ENCODE assay signal across 1 fruit fly cellular context in the genomic region with DNA sequence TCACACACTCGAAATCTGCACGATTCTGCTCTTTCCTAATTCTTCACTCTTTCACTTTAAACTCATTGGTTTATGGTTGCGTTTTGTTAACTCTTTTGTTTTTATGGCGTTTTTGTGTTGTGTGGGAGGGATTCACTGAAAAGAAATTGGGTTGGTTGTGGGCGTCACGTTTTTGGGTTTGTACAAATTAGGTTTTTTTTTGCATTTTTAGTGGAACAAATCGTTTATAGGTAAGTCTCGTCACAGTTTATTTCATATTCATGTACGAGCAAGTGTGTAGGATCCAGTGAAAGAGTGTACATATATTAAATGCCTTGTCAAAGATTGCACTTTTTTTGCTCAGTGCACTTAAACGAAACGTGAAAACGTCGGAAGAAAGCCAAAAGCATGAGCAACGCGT.
A peak's percentile ranks its signal among the peaks of the same experiment; 100 is the strongest.
TF ChIP-seq lines count a peak whose summit lies in the region.

No protein-coding gene starts in this region.

TF ChIP-seq in whole organism, embryonic, 481 proteins besides CTCF, POLR2A, EP300 and RAD21 (continued from another document):
- peak; percentile 10 for TF ChIP-seq HLH54F (GFP tag; optimal IDR thresholded peaks at IDR 0.05; lab: Kevin White, UChicago)
- TF ChIP-seq crc (GFP tag; optimal IDR thresholded peaks at IDR 0.05; lab: Kevin White, UChicago): peak; percentile 15
- TF ChIP-seq Bteb2 (GFP tag; optimal IDR thresholded peaks at IDR 0.05; lab: Kevin White, UChicago): no peak
- no peak for TF ChIP-seq CG11560 (tag; IDR thresholded peaks at IDR 0.05; lab: Robert Waterston, UW)
- TF ChIP-seq ash1 (GFP tag; optimal IDR thresholded peaks at IDR 0.05; lab: Kevin White, UChicago): no peak
- TF ChIP-seq CG10462 (GFP tag; optimal IDR thresholded peaks at IDR 0.05; lab: Kevin White, UChicago): no peak
- TF ChIP-seq CG11695 (GFP tag; IDR thresholded peaks at IDR 0.05; lab: Robert Waterston, UW): 0 out of 3 replicates have a peak, but pooled peaks have one; percentile 9
- TF ChIP-seq gem (tag; optimal IDR thresholded peaks at IDR 0.05; lab: Kevin White, UChicago): peak; percentile 53
- no peak for TF ChIP-seq CG10267 (tag; optimal IDR thresholded peaks at IDR 0.05; lab: Kevin White, UChicago)
- peak; percentile 15 for TF ChIP-seq pum (GFP tag; optimal IDR thresholded peaks at IDR 0.05; lab: Kevin White, UChicago)
- no peak for TF ChIP-seq sr (GFP tag; IDR thresholded peaks at IDR 0.05; lab: Robert Waterston, UW)
- no peak for TF ChIP-seq Poxn (GFP tag; IDR thresholded peaks at IDR 0.05; lab: Robert Waterston, UW)
- no peak for TF ChIP-seq nau (GFP tag; optimal IDR thresholded peaks at IDR 0.05; lab: Kevin White, UChicago)
- peak; percentile 58 for TF ChIP-seq Sox102F (GFP tag; optimal IDR thresholded peaks at IDR 0.05; lab: Kevin White, UChicago)
- TF ChIP-seq phol (tag; optimal IDR thresholded peaks at IDR 0.05; lab: Kevin White, UChicago): peak; percentile 26
- no peak for TF ChIP-seq Adf1 (GFP tag; IDR thresholded peaks at IDR 0.05; lab: Robert Waterston, UW)
- no peak for TF ChIP-seq CG10431 (GFP tag; optimal IDR thresholded peaks at IDR 0.05; lab: Kevin White, UChicago)
- TF ChIP-seq ind (GFP tag; optimal IDR thresholded peaks at IDR 0.05; lab: Kevin White, UChicago): peak; percentile 31
- peak; percentile 41 for TF ChIP-seq CG2678 (tag; optimal IDR thresholded peaks at IDR 0.05; lab: Kevin White, UChicago)
- TF ChIP-seq nmo (GFP tag; optimal IDR thresholded peaks at IDR 0.05; lab: Kevin White, UChicago): peak; percentile 14
- peak; percentile 39 for TF ChIP-seq CG2120 (GFP tag; optimal IDR thresholded peaks at IDR 0.05; lab: Kevin White, UChicago)
- TF ChIP-seq dati (GFP tag; IDR thresholded peaks at IDR 0.05; lab: Robert Waterston, UW): no peak
- TF ChIP-seq dmrt99B (tag; optimal IDR thresholded peaks at IDR 0.05; lab: Kevin White, UChicago): peak; percentile 48
- no peak for TF ChIP-seq zfh1 (GFP tag; IDR thresholded peaks at IDR 0.05; lab: Robert Waterston, UW)
- TF ChIP-seq CG1832 (GFP tag; optimal IDR thresholded peaks at IDR 0.05; lab: Kevin White, UChicago): no peak
- TF ChIP-seq fd102C (GFP tag; optimal IDR thresholded peaks at IDR 0.05; lab: Kevin White, UChicago): no peak
- TF ChIP-seq CG31388 (GFP tag; optimal IDR thresholded peaks at IDR 0.05; lab: Kevin White, UChicago): no peak
- TF ChIP-seq Abd-B (GFP tag; optimal IDR thresholded peaks at IDR 0.05; lab: Kevin White, UChicago): no peak
- TF ChIP-seq CG4282 (GFP tag; optimal IDR thresholded peaks at IDR 0.05; lab: Kevin White, UChicago): no peak
- TF ChIP-seq CG6175 (GFP tag; IDR thresholded peaks at IDR 0.05; lab: Robert Waterston, UW): no peak
- no peak for TF ChIP-seq Asciz (GFP tag; optimal IDR thresholded peaks at IDR 0.05; lab: Kevin White, UChicago)
- TF ChIP-seq CG7987 (GFP tag; optimal IDR thresholded peaks at IDR 0.05; lab: Kevin White, UChicago): no peak
- TF ChIP-seq chinmo (GFP tag; IDR thresholded peaks at IDR 0.05; lab: Robert Waterston, UW; ENCODE audit: partially characterized antibody): no peak
- TF ChIP-seq kah (GFP tag; optimal IDR thresholded peaks at IDR 0.05; lab: Kevin White, UChicago): no peak
- no peak for TF ChIP-seq ab (GFP tag; optimal IDR thresholded peaks at IDR 0.05; lab: Kevin White, UChicago)
- TF ChIP-seq Chrac-16 (GFP tag; optimal IDR thresholded peaks at IDR 0.05; lab: Kevin White, UChicago): peak; percentile 50
- no peak for TF ChIP-seq pros (GFP tag; optimal IDR thresholded peaks at IDR 0.05; lab: Kevin White, UChicago)
- no peak for TF ChIP-seq CG13424 (tag; optimal IDR thresholded peaks at IDR 0.05; lab: Kevin White, UChicago)
- peak; percentile 12 for TF ChIP-seq CG3995 (GFP tag; optimal IDR thresholded peaks at IDR 0.05; lab: Kevin White, UChicago)
- no peak for TF ChIP-seq ac (GFP tag; optimal IDR thresholded peaks at IDR 0.05; lab: Kevin White, UChicago)
- peak in 1 of 2 experiments; percentile 55 for TF ChIP-seq Hr51 (GFP tag; optimal IDR thresholded peaks at IDR 0.05; lab: Kevin White, UChicago)
- TF ChIP-seq CG11085 (GFP tag; IDR thresholded peaks at IDR 0.05; lab: Robert Waterston, UW): no peak
- no peak for TF ChIP-seq ham (GFP tag; IDR thresholded peaks at IDR 0.05; lab: Robert Waterston, UW)
- TF ChIP-seq zf30C (GFP tag; optimal IDR thresholded peaks at IDR 0.05; lab: Kevin White, UChicago): peak; percentile 2
- TF ChIP-seq CG9437 (GFP tag; optimal IDR thresholded peaks at IDR 0.05; lab: Kevin White, UChicago): no peak
- no peak for TF ChIP-seq psq (GFP tag; optimal IDR thresholded peaks at IDR 0.05; lab: Kevin White, UChicago)
- no peak for TF ChIP-seq btn (GFP tag; optimal IDR thresholded peaks at IDR 0.05; lab: Kevin White, UChicago)
- no peak for TF ChIP-seq CG10274 (GFP tag; optimal IDR thresholded peaks at IDR 0.05; lab: Kevin White, UChicago)
- TF ChIP-seq HLH3B (GFP tag; IDR thresholded peaks at IDR 0.05; lab: Robert Waterston, UW): peak; percentile 19; the same call in 1 of the 2 replicates
- TF ChIP-seq Xrp1 (GFP tag; IDR thresholded peaks at IDR 0.05; lab: Robert Waterston, UW): 0 out of 2 replicates have a peak, but pooled peaks have one; percentile 10
- TF ChIP-seq CG13123 (GFP tag; optimal IDR thresholded peaks at IDR 0.05; lab: Kevin White, UChicago): no peak
- TF ChIP-seq inv (GFP tag; IDR thresholded peaks at IDR 0.05; lab: Robert Waterston, UW; ENCODE audit: partially characterized antibody): no peak
- TF ChIP-seq Doc2 (GFP tag; IDR thresholded peaks at IDR 0.05; lab: Robert Waterston, UW): no peak
- no peak for TF ChIP-seq ftz-f1 (GFP tag; optimal IDR thresholded peaks at IDR 0.05; lab: Kevin White, UChicago)
- TF ChIP-seq CG15073 (GFP tag; optimal IDR thresholded peaks at IDR 0.05; lab: Kevin White, UChicago): no peak
